Worm (Caenorhabditis elegans) whole organism, young adult: ENCODE measurements around the gene C14C6.8.

Experiments used
- B0336.3 ChIP-seq: fragments of 200-800 bp; sonication (Bioruptor generic); IDR thresholded peaks from 2 replicates; pipeline ENCODE4 v1.3.6; 2022; ENCODE audit warnings: missing genetic modification characterization, missing compliant biosample characterization
- C17E4.6 ChIP-seq: fragments of 200-800 bp; sonication (Bioruptor generic); IDR thresholded peaks from 2 replicates; pipeline ENCODE4 v1.3.6; 2022; ENCODE audit warnings: missing genetic modification reagents, missing genetic modification characterization, missing compliant biosample characterization
- F23B12.7 ChIP-seq: sonication (generic microtip); optimal IDR thresholded peaks from 2 replicates; lab custom pipeline; 2017; ENCODE audit warnings: missing genetic modification characterization, mild to moderate bottlenecking, missing compliant biosample characterization, antibody characterized with exemption, moderate library complexity; ENCODE audit not compliant: insufficient read depth
- F33H1.4 ChIP-seq: fragments of 200-800 bp; sonication (Bioruptor generic); IDR thresholded peaks from 2 replicates; pipeline ENCODE4 v1.3.6; 2022; ENCODE audit warnings: missing genetic modification reagents, missing genetic modification characterization, missing compliant biosample characterization
- F37B4.10 ChIP-seq: fragments of 200-800 bp; sonication (Bioruptor generic); IDR thresholded peaks from 2 replicates; pipeline ENCODE4 v1.3.6; 2022; ENCODE audit warnings: missing genetic modification characterization, missing compliant biosample characterization
- F39B2.1 ChIP-seq: fragments of 200-800 bp; sonication (Bioruptor generic); IDR thresholded peaks from 2 replicates; pipeline ENCODE4 v1.3.6; 2022; ENCODE audit warnings: missing genetic modification reagents, missing genetic modification characterization, missing compliant biosample characterization
- T07F8.4 ChIP-seq: sonication (generic microtip); optimal IDR thresholded peaks from 2 replicates; lab custom pipeline; 2016; ENCODE audit warnings: mild to moderate bottlenecking, missing genetic modification characterization, moderate library complexity, missing compliant biosample characterization
- Y53F4B.3 ChIP-seq: fragments of 200-800 bp; sonication (Bioruptor generic); IDR thresholded peaks from 2 replicates; pipeline ENCODE4 v1.3.6; 2022; ENCODE audit warnings: missing genetic modification reagents, missing genetic modification characterization, missing compliant biosample characterization
- athp-1 ChIP-seq: sonication (generic microtip); optimal IDR thresholded peaks from 2 replicates; lab custom pipeline; 2017; ENCODE audit warnings: mild to moderate bottlenecking, missing genetic modification characterization, missing compliant biosample characterization
- attf-5 ChIP-seq: fragments of 200-800 bp; sonication (Bioruptor generic); optimal IDR thresholded peaks from 2 replicates; lab custom pipeline; 2018; ENCODE audit warnings: mild to moderate bottlenecking, missing genetic modification characterization, missing compliant biosample characterization
- ceh-40 ChIP-seq: fragments of 200-800 bp; sonication (Bioruptor generic); IDR thresholded peaks from 2 replicates; pipeline ENCODE4 v1.3.6; 2022; ENCODE audit warnings: missing genetic modification characterization, missing compliant biosample characterization
- ceh-58 ChIP-seq: fragments of 200-800 bp; sonication (Bioruptor generic); IDR thresholded peaks from 2 replicates; pipeline ENCODE4 v1.3.6; 2022; ENCODE audit warnings: missing genetic modification characterization, missing compliant biosample characterization
- ceh-91 ChIP-seq: fragments of 200-800 bp; sonication (Bioruptor generic); IDR thresholded peaks from 2 replicates; pipeline ENCODE4 v1.3.6; 2022; ENCODE audit warnings: missing genetic modification reagents, missing genetic modification characterization, missing compliant biosample characterization
- chd-7 ChIP-seq: sonication (generic microtip); optimal IDR thresholded peaks from 2 replicates; lab custom pipeline; 2016; ENCODE audit warnings: mild to moderate bottlenecking, missing genetic modification characterization, moderate library complexity, missing compliant biosample characterization
- die-1 ChIP-seq: sonication (generic microtip); optimal IDR thresholded peaks from 2 replicates; lab custom pipeline; 2016; ENCODE audit warnings: missing genotype, mild to moderate bottlenecking, missing genetic modification characterization, missing compliant biosample characterization
- dpl-1 ChIP-seq: fragments of 150-350 bp; optimal IDR thresholded peaks from 2 replicates; lab custom pipeline; 2014; ENCODE audit warnings: missing biosample characterization, missing genetic modification reagents, missing genetic modification characterization
- egl-18 ChIP-seq: fragments of 200-800 bp; sonication (Bioruptor generic); IDR thresholded peaks from 2 replicates; pipeline ENCODE4 v1.3.6; 2022; ENCODE audit warnings: missing genetic modification reagents, missing genetic modification characterization, missing compliant biosample characterization
- egl-44 ChIP-seq: fragments of 200-800 bp; sonication (Bioruptor generic); IDR thresholded peaks from 2 replicates; pipeline ENCODE4 v1.3.6; 2022; ENCODE audit warnings: missing genetic modification reagents, missing genetic modification characterization, missing compliant biosample characterization
- egrh-3 ChIP-seq: fragments of 200-800 bp; sonication (Bioruptor generic); IDR thresholded peaks from 2 replicates; pipeline ENCODE4 v1.3.6; 2022; ENCODE audit warnings: missing genetic modification reagents, missing genetic modification characterization, missing compliant biosample characterization
- hlh-12 ChIP-seq: sonication (generic microtip); optimal IDR thresholded peaks from 2 replicates; lab custom pipeline; 2016; ENCODE audit warnings: missing genetic modification characterization, missing compliant biosample characterization
- hmg-1.2 ChIP-seq: fragments of 200-800 bp; sonication (Bioruptor generic); IDR thresholded peaks from 2 replicates; pipeline ENCODE4 v1.3.6; 2022; ENCODE audit warnings: missing genetic modification reagents, missing genetic modification characterization, missing compliant biosample characterization
- hrde-1 ChIP-seq: sonication (generic microtip); optimal IDR thresholded peaks from 2 replicates; lab custom pipeline; 2016; ENCODE audit warnings: missing genetic modification characterization, mild to moderate bottlenecking, missing compliant biosample characterization, moderate library complexity, missing genotype, missing genetic modification reagents, borderline replicate concordance
- lin-26 ChIP-seq: fragments of 200-800 bp; sonication (Bioruptor generic); IDR thresholded peaks from 2 replicates; pipeline ENCODE4 v1.3.6; 2022; ENCODE audit warnings: missing genetic modification reagents, missing genetic modification characterization, missing compliant biosample characterization
- lsl-1 ChIP-seq: fragments of 200-800 bp; sonication (Bioruptor generic); optimal IDR thresholded peaks from 2 replicates; lab custom pipeline; 2018; ENCODE audit warnings: mild to moderate bottlenecking, missing genetic modification characterization, moderate library complexity, missing compliant biosample characterization
- madf-8 ChIP-seq: fragments of 200-800 bp; sonication (Bioruptor generic); conservative IDR thresholded peaks from 2 replicates; pipeline ENCODE4 v1.3.6; 2022; ENCODE audit warnings: missing genetic modification reagents, missing genetic modification characterization, missing compliant biosample characterization
- mcd-1 ChIP-seq: fragments of 200-800 bp; sonication (Bioruptor generic); IDR thresholded peaks from 2 replicates; pipeline ENCODE4 v1.3.6; 2022; ENCODE audit warnings: missing genetic modification reagents, missing genetic modification characterization, missing compliant biosample characterization
- nfya-2 ChIP-seq: fragments of 200-800 bp; sonication (Bioruptor generic); IDR thresholded peaks from 2 replicates; pipeline ENCODE4 v1.3.6; 2022; ENCODE audit warnings: missing genetic modification reagents, missing genetic modification characterization, missing compliant biosample characterization
- nfyb-1 ChIP-seq: fragments of 200-800 bp; sonication (Bioruptor generic); IDR thresholded peaks from 2 replicates; pipeline ENCODE4 v1.3.6; 2022; ENCODE audit warnings: missing genetic modification reagents, missing genetic modification characterization, missing compliant biosample characterization
- nhr-120 ChIP-seq: fragments of 200-800 bp; sonication (Bioruptor generic); IDR thresholded peaks from 2 replicates; pipeline ENCODE4 v1.3.6; 2022; ENCODE audit warnings: missing genetic modification characterization, missing compliant biosample characterization
- pbrm-1 ChIP-seq: fragments of 200-800 bp; sonication (Bioruptor generic); IDR thresholded peaks from 2 replicates; pipeline ENCODE4 v1.3.6; 2022; ENCODE audit warnings: missing genetic modification reagents, missing genetic modification characterization, missing compliant biosample characterization
- pha-4 ChIP-seq: fragments of 150-350 bp; sonication (generic microtip); optimal IDR thresholded peaks from 2 replicates; lab custom pipeline; 2014; ENCODE audit warnings: missing biosample characterization, missing genetic modification reagents, missing genetic modification characterization
- sea-2 ChIP-seq: fragments of 200-800 bp; sonication (Bioruptor generic); IDR thresholded peaks from 2 replicates; pipeline ENCODE4 v1.3.6; 2022; ENCODE audit warnings: missing genetic modification characterization, missing compliant biosample characterization
- snpc-1.1 ChIP-seq: sonication (generic microtip); optimal IDR thresholded peaks from 2 replicates; lab custom pipeline; 2017; ENCODE audit warnings: missing genetic modification characterization, mild to moderate bottlenecking, missing compliant biosample characterization, antibody characterized with exemption, moderate library complexity, missing genotype, missing genetic modification reagents; ENCODE audit not compliant: insufficient read depth
- snpc-3.4 ChIP-seq: sonication (generic microtip); optimal IDR thresholded peaks from 2 replicates; lab custom pipeline; 2017; ENCODE audit warnings: missing genetic modification characterization, mild to moderate bottlenecking, missing compliant biosample characterization, antibody characterized with exemption, moderate library complexity, missing genotype, missing genetic modification reagents
- snpc-4 ChIP-seq, 5 experiments: fragments of 150-350 bp in 1 of 5; sonication (generic microtip) in 4 of 5; optimal IDR thresholded peaks; 2 replicates each; lab custom pipeline; 2014 to 2018; ENCODE audit warnings: missing genetic modification characterization in 5 of 5, missing biosample characterization in 3 of 5, antibody characterized with exemption in 2 of 5, mild to moderate bottlenecking in 2 of 5, missing compliant biosample characterization in 2 of 5, missing genotype in 2 of 5, moderate library complexity in 2 of 5, missing genetic modification reagents in 1 of 5
- sptf-2 ChIP-seq: fragments of 200-800 bp; sonication (Bioruptor generic); optimal IDR thresholded peaks from 2 replicates; lab custom pipeline; 2018; ENCODE audit warnings: mild to moderate bottlenecking, missing genetic modification characterization, missing compliant biosample characterization
- tbp1 ChIP-seq: fragments of 200-800 bp; sonication (Bioruptor generic); optimal IDR thresholded peaks from 2 replicates; lab custom pipeline; 2018; ENCODE audit warnings: mild to moderate bottlenecking, missing genetic modification characterization, missing compliant biosample characterization
- unc-62 ChIP-seq: fragments of 150-350 bp; optimal IDR thresholded peaks from 2 replicates; lab custom pipeline; 2014; ENCODE audit warnings: missing biosample characterization, missing genetic modification reagents, missing genetic modification characterization

The C14C6.8 gene

ce11 chrV:592959-593358 lies 40.0 kb upstream of the C14C6.8 start, which contains the start of gene ZK488.5:
ZK488.5 (plus strand) TSS chrV:593259.
- TF ChIP-seq T07F8.4 (tag; lab: Kevin White, UChicago) (no peak), dpl-1 (GFP tag; lab: Kevin White, UChicago) (no peak), egrh-3 (GFP tag; lab: Robert Waterston, UW) (no peak), snpc-4 (GFP tag; optimal IDR thresholded peaks at IDR 0.05; lab: Kevin White, UChicago) (no peak), snpc-4 (tag; optimal IDR thresholded peaks at IDR 0.05; lab: Kevin White, UChicago) (no peak), nhr-120 (GFP tag; lab: Robert Waterston, UW) (no peak), nfyb-1 (GFP tag; lab: Robert Waterston, UW) (no peak), pbrm-1 (GFP tag; lab: Robert Waterston, UW) (no peak), sptf-2 (GFP tag; lab: Kevin White, UChicago) (no peak), hlh-12 (no peak), sea-2 (no peak), athp-1 (no peak), snpc-3.4 (no peak), B0336.3 (GFP tag; lab: Robert Waterston, UW) (no peak), hmg-1.2 (no peak), attf-5 (no peak), C17E4.6 (GFP tag; lab: Robert Waterston, UW) (no peak), F23B12.7 (tag; lab: Kevin White, UChicago) (no peak)

- no peak for TF ChIP-seq F39B2.1 (GFP tag; lab: Robert Waterston, UW)
- TF ChIP-seq egl-44 (GFP tag; lab: Robert Waterston, UW), result no peak
- no peak for TF ChIP-seq mcd-1 (GFP tag; lab: Robert Waterston, UW)
- no peak for TF ChIP-seq snpc-1.1
- TF ChIP-seq F37B4.10 (GFP tag; lab: Robert Waterston, UW), result no peak
- TF ChIP-seq ceh-58 (GFP tag; lab: Robert Waterston, UW), result no peak
- no peak for TF ChIP-seq madf-8 (GFP tag; lab: Robert Waterston, UW)
- TF ChIP-seq ceh-40 (GFP tag; lab: Robert Waterston, UW), result no peak
- TF ChIP-seq C17E4.6 (GFP tag; lab: Robert Waterston, UW), result no peak
- no peak for TF ChIP-seq pha-4
- no peak for TF ChIP-seq T07F8.4 (tag; lab: Kevin White, UChicago)
- no peak for TF ChIP-seq ceh-91 (GFP tag; lab: Robert Waterston, UW)
- TF ChIP-seq F33H1.4 (GFP tag; lab: Robert Waterston, UW), result no peak
- no peak for TF ChIP-seq chd-7
- no peak for TF ChIP-seq egl-18 (GFP tag; lab: Robert Waterston, UW)
- no peak for TF ChIP-seq unc-62 (GFP tag; lab: Kevin White, UChicago)
Measured at ce11 chrV:590182-590581, 37.2 kb upstream of the C14C6.8 start, which contains the start of gene ZK488.6. ZK488.6 (plus strand) TSS chrV:590482.

DNA sequence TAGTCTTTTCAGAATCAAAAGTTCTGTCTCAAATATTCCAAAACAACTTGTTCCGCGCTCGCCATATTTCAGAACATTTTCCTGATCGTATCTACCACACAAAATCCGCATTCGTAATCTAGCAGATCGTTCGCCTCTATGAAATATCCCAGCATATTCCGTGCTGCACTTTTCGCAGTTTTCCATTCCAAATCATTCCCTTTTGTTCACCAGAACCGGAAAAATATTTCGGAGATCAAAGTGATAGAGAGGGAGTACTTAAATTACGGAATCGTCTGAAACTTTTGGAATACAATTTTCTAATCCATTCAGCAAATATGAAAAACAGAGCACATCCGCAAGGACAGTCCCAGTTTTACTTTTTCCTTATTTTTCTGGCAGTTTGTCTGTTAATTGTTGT lies 34.9 kb upstream of the C14C6.8 start, which contains the start of gene K06H6.1:
K06H6.1 (plus strand) TSS at position 301 of the 400 bp plus-strand sequence.
- no peak for TF ChIP-seq lsl-1 (GFP tag; lab: Kevin White, UChicago)
- TF ChIP-seq lin-26 (GFP tag; lab: Robert Waterston, UW), result no peak
- no peak for TF ChIP-seq nfya-2 (GFP tag; lab: Robert Waterston, UW)
- TF ChIP-seq F33H1.4 (GFP tag; lab: Robert Waterston, UW), result no peak
- TF ChIP-seq die-1 (tag; lab: Kevin White, UChicago), result no peak
- TF ChIP-seq hrde-1, result no peak
- TF ChIP-seq Y53F4B.3 (GFP tag; lab: Robert Waterston, UW), result no peak
- no peak for TF ChIP-seq tbp1
